Worm (Caenorhabditis elegans): ENCODE results near the gene che-10.

che-10 gene

DNA sequence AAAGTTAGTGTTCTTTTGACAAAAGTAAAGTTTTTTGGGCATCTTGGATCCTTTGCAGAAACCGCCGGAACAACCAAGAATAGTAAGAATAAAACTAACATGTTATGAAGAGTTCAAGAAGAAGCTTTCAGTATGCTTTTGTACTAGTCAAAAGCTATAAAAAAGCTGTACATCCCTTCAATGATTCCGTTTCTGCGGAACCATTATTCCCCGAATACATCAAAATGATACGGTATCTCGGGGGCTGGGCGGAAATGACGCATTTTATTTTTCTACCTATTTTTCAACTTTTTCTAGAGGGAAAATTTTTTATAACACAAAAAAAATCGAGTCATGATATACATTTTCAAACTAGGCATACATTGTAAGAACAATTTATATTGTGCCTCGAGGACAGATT is 18.4 kb downstream of the che-10 start, which contains the start of gene clec-138 (continued):
- no peak for TF ChIP-seq Y95B8A.8 (GFP tag; IDR thresholded peaks at IDR 0.05)

DNA sequence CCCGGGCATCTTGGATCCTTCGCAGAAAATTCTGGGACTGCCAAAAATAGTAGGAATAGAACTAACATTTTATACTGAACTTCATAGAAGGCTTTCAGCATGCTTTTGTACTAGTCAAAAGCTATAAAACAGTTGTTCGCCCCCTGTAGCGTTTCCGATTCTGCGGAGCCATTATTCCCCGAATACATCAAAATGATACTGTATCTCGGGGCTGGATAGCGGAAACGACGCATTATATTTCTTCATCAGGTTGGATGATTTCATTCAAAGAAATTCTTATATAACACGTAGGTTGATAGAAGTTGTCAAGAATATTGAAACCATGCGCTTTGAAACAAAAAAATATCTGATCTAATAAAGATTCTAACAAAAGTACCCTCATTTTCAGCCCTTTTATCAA is 20.2 kb downstream of the che-10 start, which contains the start of gene clec-137:
TSS of gene clec-137 (minus strand) at position 101 of the 400 bp plus-strand sequence.
- TF ChIP-seq akir-1 (GFP tag; optimal IDR thresholded peaks at IDR 0.05) (no peak), F23B12.7 (tag; optimal IDR thresholded peaks at IDR 0.05; ENCODE audit: insufficient read depth) (no peak), Y95B8A.8 (GFP tag; IDR thresholded peaks at IDR 0.05) (no peak), hmg-1.2 (GFP tag; IDR thresholded peaks at IDR 0.05) (no peak), die-1 (tag; optimal IDR thresholded peaks at IDR 0.05) (no peak), T07F8.4 (tag; optimal IDR thresholded peaks at IDR 0.05) (no peak), let-526 (GFP tag; IDR thresholded peaks at IDR 0.05) (no peak), ceh-100 (GFP tag; IDR thresholded peaks at IDR 0.05) (no peak), somi-1 (GFP tag; optimal IDR thresholded peaks at IDR 0.05) (no peak), ztf-18 (tag; optimal IDR thresholded peaks at IDR 0.05) (no peak), F52B5.7 (tag; optimal IDR thresholded peaks at IDR 0.05) (no peak), attf-3 (GFP tag; conservative IDR thresholded peaks at IDR 0.05) (no peak), F37B4.10 (GFP tag; IDR thresholded peaks at IDR 0.05) (no peak)

ce11 chrII:4616443-4616842 is 21.7 kb downstream of the che-10 start, which contains the start of gene clec-136:
Gene clec-136 (minus strand): TSS chrII:4616543.
- TF ChIP-seq B0261.1 (tag; optimal IDR thresholded peaks at IDR 0.05) (no peak), dpl-1 (GFP tag; optimal IDR thresholded peaks at IDR 0.05) (no peak), him-1 (tag; optimal IDR thresholded peaks at IDR 0.05) (no peak), egrh-3 (GFP tag; IDR thresholded peaks at IDR 0.05) (no peak), nhr-80 (tag; optimal IDR thresholded peaks at IDR 0.05) (no peak), Y56A3A.18 (GFP tag; IDR thresholded peaks at IDR 0.05) (no peak)

DNA sequence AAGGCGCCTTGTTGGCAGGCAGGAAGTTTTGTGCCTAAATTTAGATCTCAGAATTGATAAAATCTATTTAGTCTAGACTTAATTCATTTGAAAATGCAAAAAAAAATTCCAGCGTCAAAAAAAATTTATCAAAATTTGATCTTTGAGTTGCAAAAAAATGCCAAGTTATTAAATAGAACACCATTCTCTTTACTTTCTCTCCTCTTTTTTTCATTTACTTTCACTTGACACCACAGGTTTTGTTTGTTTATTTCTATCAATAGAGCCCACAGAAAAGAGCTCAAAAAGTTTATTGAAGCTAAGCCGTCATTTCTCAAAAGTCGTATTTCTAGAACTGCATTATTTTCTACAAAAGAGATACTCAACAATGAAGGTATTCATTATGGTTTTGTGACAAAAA is 25.4 kb downstream of the che-10 start, which contains the start of gene pqn-35:
TSS of gene pqn-35 (plus strand) at position 301 of the 400 bp plus-strand sequence.
- TF ChIP-seq madf-3 (GFP tag; IDR thresholded peaks at IDR 0.05) (no peak), dox-1 (GFP tag; IDR thresholded peaks at IDR 0.05) (no peak), pbrm-1 (GFP tag; IDR thresholded peaks at IDR 0.05) (no peak), F39B2.1 (GFP tag; IDR thresholded peaks at IDR 0.05) (no peak), F37B4.10 (GFP tag; IDR thresholded peaks at IDR 0.05) (no peak), snpc-4 (GFP tag; optimal IDR thresholded peaks at IDR 0.05) (no peak), snpc-4 (tag; optimal IDR thresholded peaks at IDR 0.05) (no peak), zfh-2 (GFP tag; conservative IDR thresholded peaks at IDR 0.05) (no peak), mel-28 (tag; optimal IDR thresholded peaks at IDR 0.05; ENCODE audit: borderline replicate concordance) (no peak), nhr-90 (tag; optimal IDR thresholded peaks at IDR 0.05) (no peak), hlh-12 (tag; optimal IDR thresholded peaks at IDR 0.05) (no peak), F57C9.4 (tag; optimal IDR thresholded peaks at IDR 0.05) (no peak), tbp1 (GFP tag; optimal IDR thresholded peaks at IDR 0.05) (no peak), let-607 (tag; optimal IDR thresholded peaks at IDR 0.05) (no peak), lsy-27 (tag; optimal IDR thresholded peaks at IDR 0.05; ENCODE audit: borderline replicate concordance, insufficient read depth) (no peak), egl-18 (GFP tag; IDR thresholded peaks at IDR 0.05) (no peak), F52B5.7 (tag; optimal IDR thresholded peaks at IDR 0.05) (no peak), ztf-28 (GFP tag; IDR thresholded peaks at IDR 0.05) (no peak), ZK185.1 (tag; optimal IDR thresholded peaks at IDR 0.05; ENCODE audit: poor library complexity, severe bottlenecking) (no peak), nhr-80 (tag; optimal IDR thresholded peaks at IDR 0.05) (no peak), tlf-1 (GFP tag; optimal IDR thresholded peaks at IDR 0.05) (no peak)

All from whole organism, young adult.